Worm (Caenorhabditis elegans) whole organism, mixed stage, embryonic: ENCODE measurements around the gene vha-14.
A peak's percentile ranks its signal among the peaks of the same experiment; 100 is the strongest.

ENCODE experiments used
- M03D4.4 ChIP-seq: sonication (generic microtip); optimal IDR thresholded peaks from 2 replicates; lab custom pipeline; 2017; ENCODE audit warnings: mild to moderate bottlenecking, missing genetic modification characterization, missing compliant biosample characterization
- bed-3 ChIP-seq: fragments of 200-800 bp; sonication (Bioruptor generic); optimal IDR thresholded peaks from 3 replicates; lab custom pipeline; 2018; ENCODE audit warnings: mild to moderate bottlenecking, missing genetic modification characterization, moderate library complexity, missing compliant biosample characterization
- blmp-1 ChIP-seq: fragments of 150-350 bp; optimal IDR thresholded peaks from 2 replicates; lab custom pipeline; 2014; ENCODE audit warnings: missing biosample characterization, missing genetic modification characterization
- ceh-39 ChIP-seq: fragments of 150-350 bp; optimal IDR thresholded peaks from 2 replicates; lab custom pipeline; 2014; ENCODE audit warnings: missing biosample characterization, missing genetic modification characterization
- ces-1 ChIP-seq: fragments of 150-350 bp; optimal IDR thresholded peaks from 2 replicates; lab custom pipeline; 2014; ENCODE audit warnings: missing biosample characterization, missing genetic modification reagents, missing genetic modification characterization
- cnd-1 ChIP-seq: fragments of 200-800 bp; sonication (Bioruptor generic); optimal IDR thresholded peaks from 2 replicates; lab custom pipeline; 2018; ENCODE audit warnings: mild to moderate bottlenecking, missing genetic modification characterization, missing compliant biosample characterization
- drap-1 ChIP-seq: fragments of 200-800 bp; sonication (Bioruptor generic); optimal IDR thresholded peaks from 3 replicates; lab custom pipeline; 2018; ENCODE audit warnings: mild to moderate bottlenecking, missing genetic modification characterization, missing compliant biosample characterization
- elt-1 ChIP-seq: sonication (generic microtip); optimal IDR thresholded peaks from 2 replicates; lab custom pipeline; 2017; ENCODE audit warnings: missing genetic modification characterization, mild to moderate bottlenecking, missing compliant biosample characterization, antibody characterized with exemption, moderate library complexity, borderline replicate concordance; ENCODE audit not compliant: insufficient read depth
- elt-3 ChIP-seq: fragments of 150-350 bp; optimal IDR thresholded peaks from 2 replicates; lab custom pipeline; 2014; ENCODE audit warnings: missing biosample characterization, missing genetic modification characterization
- flh-1 ChIP-seq: fragments of 200-800 bp; sonication (Bioruptor generic); optimal IDR thresholded peaks from 2 replicates; lab custom pipeline; 2018; ENCODE audit warnings: mild to moderate bottlenecking, missing genetic modification characterization, moderate library complexity, missing compliant biosample characterization
- ham-2 ChIP-seq: fragments of 200-800 bp; sonication (Bioruptor generic); optimal IDR thresholded peaks from 2 replicates; lab custom pipeline; 2018; ENCODE audit warnings: mild to moderate bottlenecking, missing genetic modification characterization, missing compliant biosample characterization
- hlh-1 ChIP-seq: fragments of 150-350 bp; optimal IDR thresholded peaks from 2 replicates; lab custom pipeline; 2014; ENCODE audit warnings: missing biosample characterization, missing genetic modification reagents, missing genetic modification characterization
- lin-13 ChIP-seq: fragments of 150-350 bp; optimal IDR thresholded peaks from 2 replicates; lab custom pipeline; 2014; ENCODE audit warnings: missing biosample characterization, missing genetic modification characterization
- lin-32 ChIP-seq: fragments of 200-800 bp; sonication (Bioruptor generic); optimal IDR thresholded peaks from 2 replicates; lab custom pipeline; 2018; ENCODE audit warnings: mild to moderate bottlenecking, missing genetic modification characterization, missing compliant biosample characterization
- lsy-2 ChIP-seq: fragments of 150-350 bp; optimal IDR thresholded peaks from 2 replicates; lab custom pipeline; 2014; ENCODE audit warnings: missing biosample characterization, missing genetic modification characterization
- mab-5 ChIP-seq: fragments of 150-350 bp; optimal IDR thresholded peaks from 2 replicates; lab custom pipeline; 2014; ENCODE audit warnings: missing biosample characterization, missing genetic modification characterization
- mep-1 ChIP-seq: fragments of 150-350 bp; optimal IDR thresholded peaks from 2 replicates; lab custom pipeline; 2017; ENCODE audit warnings: missing biosample characterization, missing genetic modification reagents, missing genetic modification characterization, inconsistent platforms
- mls-2 ChIP-seq: sonication (generic microtip); optimal IDR thresholded peaks from 2 replicates; lab custom pipeline; 2016; ENCODE audit warnings: mild to moderate bottlenecking, missing genetic modification characterization, moderate library complexity, missing compliant biosample characterization
- nhr-12 ChIP-seq: fragments of 150-350 bp; optimal IDR thresholded peaks from 2 replicates; lab custom pipeline; 2014; ENCODE audit warnings: missing biosample characterization, missing genetic modification characterization
- nhr-2 ChIP-seq: fragments of 150-350 bp; optimal IDR thresholded peaks from 2 replicates; lab custom pipeline; 2014; ENCODE audit warnings: missing biosample characterization, missing genetic modification characterization
- nhr-237 ChIP-seq: fragments of 150-350 bp; optimal IDR thresholded peaks from 2 replicates; lab custom pipeline; 2014; ENCODE audit warnings: missing biosample characterization, missing genetic modification characterization
- nhr-28 ChIP-seq: fragments of 150-350 bp; optimal IDR thresholded peaks from 2 replicates; lab custom pipeline; 2014; ENCODE audit warnings: missing biosample characterization, missing genetic modification characterization
- nhr-76 ChIP-seq: sonication (generic microtip); optimal IDR thresholded peaks from 2 replicates; lab custom pipeline; 2017; ENCODE audit warnings: missing biosample characterization, missing genetic modification characterization
- pha-4 ChIP-seq: fragments of 150-350 bp; optimal IDR thresholded peaks from 2 replicates; lab custom pipeline; 2018; ENCODE audit warnings: missing biosample characterization, missing genetic modification reagents, missing genetic modification characterization
- snpc-4 ChIP-seq: fragments of 150-350 bp; optimal IDR thresholded peaks from 2 replicates; lab custom pipeline; 2014; ENCODE audit warnings: missing biosample characterization, missing genetic modification characterization
- sptf-1 ChIP-seq: sonication (generic microtip); optimal IDR thresholded peaks from 2 replicates; lab custom pipeline; 2017; ENCODE audit warnings: mild to moderate bottlenecking, missing genetic modification characterization, moderate library complexity, missing compliant biosample characterization
- tbx-8 ChIP-seq: fragments of 200-800 bp; sonication (Bioruptor generic); optimal IDR thresholded peaks from 2 replicates; lab custom pipeline; 2018; ENCODE audit warnings: mild to moderate bottlenecking, missing genetic modification characterization, moderate library complexity, missing compliant biosample characterization
- unc-120 ChIP-seq: sonication (generic microtip); optimal IDR thresholded peaks from 2 replicates; lab custom pipeline; 2017; ENCODE audit warnings: missing genetic modification characterization, missing compliant biosample characterization; ENCODE audit not compliant: poor library complexity, severe bottlenecking
- unc-39 ChIP-seq: fragments of 150-350 bp; optimal IDR thresholded peaks from 2 replicates; lab custom pipeline; 2014; ENCODE audit warnings: missing biosample characterization, missing genetic modification characterization
- unc-62 ChIP-seq: fragments of 150-350 bp; optimal IDR thresholded peaks from 2 replicates; lab custom pipeline; 2014; ENCODE audit warnings: missing biosample characterization, missing genetic modification reagents, missing genetic modification characterization
- ztf-11 ChIP-seq: fragments of 150-350 bp; optimal IDR thresholded peaks from 2 replicates; lab custom pipeline; 2014; ENCODE audit warnings: missing biosample characterization, missing genetic modification characterization

The vha-14 gene

DNA sequence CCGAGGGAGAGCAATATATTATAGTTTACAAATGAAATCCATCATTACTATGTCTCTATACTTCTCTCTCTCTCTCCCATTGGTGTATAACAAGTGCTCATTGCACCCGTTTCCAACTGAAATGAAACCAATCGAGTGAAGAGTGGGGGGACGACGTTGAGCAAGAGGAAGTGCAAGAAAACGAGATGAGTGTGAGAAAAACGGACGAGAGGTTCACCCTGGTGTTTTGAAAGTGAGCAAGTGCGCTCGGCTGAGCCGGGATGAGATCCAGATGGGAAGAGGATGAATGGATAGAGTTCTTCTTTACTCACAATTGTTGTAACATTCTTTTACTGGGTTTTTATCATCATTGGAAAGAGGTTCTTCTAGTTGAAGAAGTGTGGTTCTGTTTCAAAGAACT lies 24.2 kb upstream of the vha-14 start:
- TF ChIP-seq snpc-4, result no peak
- peak; percentile 76 for TF ChIP-seq hlh-1
- peak; percentile 20 for TF ChIP-seq unc-62 (GFP tag; lab: Kevin White, UChicago)
- TF ChIP-seq ham-2, result no peak
- TF ChIP-seq mab-5 (tag; lab: Kevin White, UChicago), result peak; percentile 29
- no peak for TF ChIP-seq pha-4 (tag; lab: Kevin White, UChicago)
- TF ChIP-seq cnd-1, result peak; percentile 19
- TF ChIP-seq ces-1 (GFP tag; lab: Kevin White, UChicago), result peak; percentile 36
- TF ChIP-seq blmp-1 (tag; lab: Kevin White, UChicago), result no peak
- no peak for TF ChIP-seq lin-32 (GFP tag; lab: Kevin White, UChicago)

DNA sequence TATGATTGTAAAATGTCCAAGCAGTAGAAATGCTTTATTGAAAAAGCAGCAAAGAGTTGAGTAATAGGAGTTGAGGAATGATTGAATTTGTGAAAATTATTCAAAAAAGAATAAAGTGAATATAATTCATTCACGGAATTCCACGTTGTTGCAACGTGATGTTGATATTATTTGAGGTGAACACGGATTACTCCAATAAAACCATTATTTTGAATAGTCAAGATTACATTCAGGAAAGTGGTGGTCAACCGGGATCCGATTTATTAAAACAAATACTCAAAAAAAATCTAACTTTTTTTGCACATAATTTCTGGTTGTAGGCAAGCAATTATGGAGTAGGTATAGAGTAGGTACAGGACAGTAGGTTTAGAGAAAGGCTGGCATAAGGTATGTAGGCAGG lies 22.5 kb upstream of the vha-14 start, which contains the start of gene bre-3:
TSS of gene bre-3 (minus strand) at position 101 of the 400 bp plus-strand sequence.
- TF ChIP-seq snpc-4 (no peak), blmp-1 (tag; lab: Kevin White, UChicago) (no peak), lin-32 (GFP tag; lab: Kevin White, UChicago) (no peak), nhr-2 (no peak), lsy-2 (no peak)

DNA sequence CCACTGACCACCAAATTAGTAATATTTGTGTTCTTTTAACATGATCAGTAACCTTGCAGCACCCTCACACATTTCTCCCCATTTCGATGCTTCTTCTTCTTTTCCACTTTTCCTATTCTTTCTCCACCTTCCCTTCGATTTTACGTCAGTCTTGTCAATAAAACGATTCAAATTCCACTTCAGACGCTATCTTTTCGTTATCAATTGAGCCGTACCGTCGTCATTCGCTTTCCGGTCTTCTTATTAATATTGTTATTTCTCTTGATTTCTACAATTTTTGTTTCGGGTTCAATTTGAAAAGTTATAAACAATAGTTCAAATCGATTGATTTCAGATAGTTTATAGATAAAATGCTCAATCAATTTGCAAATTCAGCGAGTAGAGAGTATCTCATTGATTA lies 20.4 kb upstream of the vha-14 start:
- TF ChIP-seq lin-13 (tag; lab: Kevin White, UChicago) (no peak), mls-2 (tag; lab: Kevin White, UChicago) (no peak), flh-1 (GFP tag; lab: Kevin White, UChicago) (no peak), nhr-76 (tag; lab: Kevin White, UChicago) (no peak), snpc-4 (no peak), elt-1 (no peak), unc-62 (GFP tag; lab: Kevin White, UChicago) (no peak)

- TF ChIP-seq drap-1 (no peak), ham-2 (no peak), nhr-12 (no peak), flh-1 (GFP tag; lab: Kevin White, UChicago) (no peak), mab-5 (tag; lab: Kevin White, UChicago) (no peak), tbx-8 (GFP tag; lab: Kevin White, UChicago) (no peak), unc-62 (GFP tag; lab: Kevin White, UChicago) (no peak), snpc-4 (no peak), lsy-2 (no peak)
Measured at ce11 chrIII:9488027-9488426, 19.9 kb upstream of the vha-14 start.

DNA sequence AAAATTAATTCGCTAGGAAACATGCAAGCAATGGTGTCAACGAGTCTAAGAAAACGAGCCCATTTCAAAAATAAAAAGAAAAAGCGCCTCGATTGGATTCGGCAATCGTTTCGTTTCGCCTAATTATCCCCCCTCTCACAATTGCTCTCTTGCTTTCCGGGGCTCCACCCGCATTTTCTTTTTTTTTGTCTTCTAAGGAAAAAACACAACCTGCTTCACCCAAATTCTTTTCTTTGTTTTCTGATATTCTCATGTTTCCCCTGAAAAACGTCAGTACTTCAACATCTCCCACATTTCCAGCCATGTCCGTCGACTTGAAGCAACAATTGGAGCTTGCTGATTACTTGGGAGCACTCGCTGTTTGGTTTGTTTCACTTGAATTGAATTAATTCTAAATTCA lies 19.5 kb upstream of the vha-14 start, which contains the start of gene nlp-36:
TSS of gene nlp-36 (plus strand) at position 301 of the 400 bp plus-strand sequence.
- no peak for TF ChIP-seq nhr-2
- no peak for TF ChIP-seq ceh-39 (tag; lab: Kevin White, UChicago)
- TF ChIP-seq mls-2 (tag; lab: Kevin White, UChicago), result no peak
- no peak for TF ChIP-seq pha-4 (tag; lab: Kevin White, UChicago)
- no peak for TF ChIP-seq snpc-4
- TF ChIP-seq, all 35 proteins: peak for 0

ce11 chrIII:9489798-9490197 lies 18.1 kb upstream of the vha-14 start:
- TF ChIP-seq flh-1 (GFP tag; lab: Kevin White, UChicago), result no peak
- TF ChIP-seq elt-3 (tag; lab: Kevin White, UChicago), result no peak
- TF ChIP-seq unc-39 (tag; lab: Kevin White, UChicago), result no peak
- no peak for TF ChIP-seq lin-13 (tag; lab: Kevin White, UChicago)
- TF ChIP-seq sptf-1 (tag; lab: Kevin White, UChicago), result no peak
- no peak for TF ChIP-seq cnd-1
- TF ChIP-seq nhr-237 (tag; lab: Kevin White, UChicago), result no peak

DNA sequence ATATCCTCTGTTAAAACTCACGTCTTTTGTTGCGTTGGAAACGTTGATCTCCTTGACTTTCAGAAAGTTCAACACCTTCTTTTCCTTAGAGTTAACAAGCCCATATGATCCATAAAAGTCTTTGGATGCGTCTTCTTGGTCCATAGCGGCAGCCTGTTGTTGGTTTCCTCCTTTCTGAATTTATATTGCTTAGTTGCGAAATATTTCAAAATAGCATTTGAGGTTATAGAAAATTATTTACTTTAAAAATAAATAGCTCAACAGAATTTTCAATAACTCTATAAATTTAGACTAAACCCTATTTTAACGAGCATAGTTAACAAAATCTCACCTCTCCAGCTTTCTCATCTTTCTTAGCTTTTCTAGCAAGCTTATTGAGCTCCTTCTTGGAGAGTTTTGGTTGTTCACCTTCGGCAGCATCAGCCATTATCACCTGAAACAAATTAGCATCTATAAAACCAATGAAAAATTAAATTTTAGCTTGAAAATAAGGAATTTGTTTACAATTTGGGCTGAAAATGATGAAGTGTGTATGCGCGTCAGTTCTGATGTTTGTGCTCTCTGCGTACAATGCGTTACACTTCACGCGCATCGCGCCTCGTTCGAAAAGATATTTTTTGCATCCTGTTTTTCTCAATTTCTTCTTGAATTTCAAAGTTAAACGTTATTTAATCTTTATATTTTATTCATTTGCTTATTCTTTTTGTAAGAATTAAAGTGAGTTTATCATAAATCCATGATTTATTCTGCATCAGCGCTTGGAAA lies 16.9 kb upstream of the vha-14 start, which contains the start of the genes dars-1 and ctr-9:
TSS of gene dars-1 (minus strand) at position 433 of the 765 bp plus-strand sequence.
TSS of gene ctr-9 (plus strand) at position 614 of the 765 bp plus-strand sequence.
- TF ChIP-seq lsy-2, result no peak
- TF ChIP-seq bed-3 (GFP tag; lab: Kevin White, UChicago), result no peak
- TF ChIP-seq unc-120 (tag; lab: Kevin White, UChicago), result no peak
- no peak for TF ChIP-seq nhr-12
- TF ChIP-seq lin-13 (tag; lab: Kevin White, UChicago), result no peak
- no peak for TF ChIP-seq hlh-1
- no peak for TF ChIP-seq tbx-8 (GFP tag; lab: Kevin White, UChicago)
- no peak for TF ChIP-seq ham-2
- no peak for TF ChIP-seq elt-1
- no peak for TF ChIP-seq M03D4.4 (tag; lab: Kevin White, UChicago)
- TF ChIP-seq drap-1, result no peak
- no peak for TF ChIP-seq ztf-11 (tag; lab: Kevin White, UChicago)
- TF ChIP-seq pha-4 (tag; lab: Kevin White, UChicago), result no peak
- no peak for TF ChIP-seq nhr-2
- no peak for TF ChIP-seq mep-1
- no peak for TF ChIP-seq nhr-28
- no peak for TF ChIP-seq cnd-1
- TF ChIP-seq elt-3 (tag; lab: Kevin White, UChicago), result no peak
- TF ChIP-seq unc-62 (GFP tag; lab: Kevin White, UChicago), result no peak
- TF ChIP-seq, all 35 proteins: peak for 0
